In genomic region chrIV:14675789-14676188, ce11 we compare ENCODE assay signal across 1 worm cellular context.
A peak's percentile ranks its signal among the peaks of the same experiment; 100 is the strongest.
TF ChIP-seq lines count a peak whose summit lies in the region.

No protein-coding gene starts in this region.

TF ChIP-seq in whole organism, L1 larva, 84 proteins besides CTCF, POLR2A, EP300 and RAD21 (continued from another document):
- no peak for TF ChIP-seq zip-4 (GFP tag; optimal IDR thresholded peaks at IDR 0.05; lab: Kevin White, UChicago)
- no peak for TF ChIP-seq sptf-1 (tag; optimal IDR thresholded peaks at IDR 0.05; lab: Kevin White, UChicago)
- peak; percentile 20 to 44 for TF ChIP-seq lsy-2 (tag; optimal IDR thresholded peaks at IDR 0.05; lab: Kevin White, UChicago)
- TF ChIP-seq nhr-90 (tag; optimal IDR thresholded peaks at IDR 0.05; lab: Kevin White, UChicago; ENCODE audit: poor library complexity): peak; percentile 30
- TF ChIP-seq grh-1 (GFP tag; IDR thresholded peaks at IDR 0.05; lab: Robert Waterston, UW): 0 out of 2 replicates have a peak, but pooled peaks have one; percentile 38
- peak in 1 of 6 experiments; percentile 45 for TF ChIP-seq elt-3 (tag; optimal IDR thresholded peaks at IDR 0.05; lab: Kevin White, UChicago)
- TF ChIP-seq nhr-71 (tag; optimal IDR thresholded peaks at IDR 0.05; lab: Kevin White, UChicago): peak; percentile 49
- peak; percentile 88 for TF ChIP-seq blmp-1 (tag; optimal IDR thresholded peaks at IDR 0.05; lab: Kevin White, UChicago)
- TF ChIP-seq mep-1 (tag; optimal IDR thresholded peaks at IDR 0.05; lab: Kevin White, UChicago): peak; percentile 77
- TF ChIP-seq aha-1 (tag; optimal IDR thresholded peaks at IDR 0.05; lab: Kevin White, UChicago): no peak
- no peak for TF ChIP-seq nhr-19 (GFP tag; conservative IDR thresholded peaks at IDR 0.05; lab: Robert Waterston, UW)
- no peak for TF ChIP-seq ama-1 (optimal IDR thresholded peaks at IDR 0.05; lab: Kevin White, UChicago)
- no peak for TF ChIP-seq nhr-237 (tag; optimal IDR thresholded peaks at IDR 0.05; lab: Kevin White, UChicago)
- peak; percentile 55 for TF ChIP-seq nhr-20 (tag; optimal IDR thresholded peaks at IDR 0.05; lab: Kevin White, UChicago)
- TF ChIP-seq xbp-1 (tag; optimal IDR thresholded peaks at IDR 0.05; lab: Kevin White, UChicago): peak; percentile 14
- TF ChIP-seq egl-27 (tag; optimal IDR thresholded peaks at IDR 0.05; lab: Kevin White, UChicago): no peak
